Worm (Caenorhabditis elegans): Measurements from ENCODE around the gene nhr-197.

nhr-197 gene

DNA sequence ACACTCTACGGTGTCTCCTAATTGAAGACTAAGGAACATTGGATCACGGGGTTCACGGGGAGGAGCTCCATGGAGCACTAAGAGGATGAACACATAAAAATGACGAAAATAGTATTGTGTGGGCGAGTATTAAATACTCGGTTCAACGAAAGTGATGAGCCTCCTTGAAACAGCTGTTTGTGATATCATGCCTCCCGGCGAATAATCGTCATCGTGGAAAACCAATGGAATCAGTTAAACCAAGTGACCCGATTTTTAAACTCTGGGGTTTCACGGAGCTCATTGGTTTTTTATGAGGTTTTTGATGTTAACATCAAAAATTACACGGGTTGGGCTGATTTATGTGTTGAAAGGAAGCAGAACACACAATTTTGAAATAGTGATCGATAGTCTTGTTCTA is 26.2 kb upstream of the nhr-197 start:
- peak; percentile 72 for TF ChIP-seq dsc-1 (tag; optimal IDR thresholded peaks at IDR 0.05)
- peak in 1 of 2 experiments; percentile 20 for TF ChIP-seq lsy-2 (tag; optimal IDR thresholded peaks at IDR 0.05)
- TF ChIP-seq mab-9 (GFP tag; IDR thresholded peaks at IDR 0.05), result no peak
- TF ChIP-seq rnt-1 (tag; optimal IDR thresholded peaks at IDR 0.05), result peak; percentile 52
- no peak for TF ChIP-seq nhr-28 (tag; optimal IDR thresholded peaks at IDR 0.05)
- TF ChIP-seq nhr-76 (tag; optimal IDR thresholded peaks at IDR 0.05), result no peak
- TF ChIP-seq nhr-71 (tag; optimal IDR thresholded peaks at IDR 0.05), result peak; percentile 8

ce11 chrV:15664053-15664661 is 23.6 kb upstream of the nhr-197 start:
- TF ChIP-seq nhr-20 (tag; optimal IDR thresholded peaks at IDR 0.05) (peak; percentile 81), elt-3 (tag; optimal IDR thresholded peaks at IDR 0.05) (peak in 3 of 6 experiments; percentile 41 to 63 (median 59)), nhr-76 (tag; optimal IDR thresholded peaks at IDR 0.05) (no peak), nhr-28 (tag; optimal IDR thresholded peaks at IDR 0.05) (no peak), ces-1 (GFP tag; optimal IDR thresholded peaks at IDR 0.05) (no peak), pax-3 (tag; optimal IDR thresholded peaks at IDR 0.05) (no peak), ceh-88 (GFP tag; IDR thresholded peaks at IDR 0.05) (no peak), C04F5.9 (tag; optimal IDR thresholded peaks at IDR 0.05) (no peak), vab-15 (tag; optimal IDR thresholded peaks at IDR 0.05) (no peak), mef-2 (tag; optimal IDR thresholded peaks at IDR 0.05) (no peak), sup-37 (GFP tag; optimal IDR thresholded peaks at IDR 0.05) (no peak), ztf-11 (tag; optimal IDR thresholded peaks at IDR 0.05) (no peak), elt-2 (tag; optimal IDR thresholded peaks at IDR 0.05) (peak; percentile 15), sox-4 (tag; optimal IDR thresholded peaks at IDR 0.05) (no peak), egl-13 (tag; optimal IDR thresholded peaks at IDR 0.05) (no peak), hpl-2 (GFP tag; optimal IDR thresholded peaks at IDR 0.05) (no peak), efl-1 (optimal IDR thresholded peaks at IDR 0.05) (peak; percentile 29 to 37), efl-1 (GFP tag; optimal IDR thresholded peaks at IDR 0.05 in 1 of 2) (peak; percentile 11 to 84), tlp-1 (tag; optimal IDR thresholded peaks at IDR 0.05) (no peak), nhr-77 (tag; optimal IDR thresholded peaks at IDR 0.05) (peak; percentile 50), nhr-19 (GFP tag; conservative IDR thresholded peaks at IDR 0.05) (no peak), mep-1 (tag; optimal IDR thresholded peaks at IDR 0.05) (peak; percentile 59), unc-130 (tag; optimal IDR thresholded peaks at IDR 0.05) (no peak), C34B4.2 (tag; optimal IDR thresholded peaks at IDR 0.05) (no peak), lsy-2 (tag; optimal IDR thresholded peaks at IDR 0.05) (peak; percentile 55 to 71), unc-30 (tag; optimal IDR thresholded peaks at IDR 0.05) (no peak), rnt-1 (tag; optimal IDR thresholded peaks at IDR 0.05) (peak; percentile 58), ceh-8 (GFP tag; optimal IDR thresholded peaks at IDR 0.05) (no peak), hlh-4 (tag; optimal IDR thresholded peaks at IDR 0.05) (no peak), snu-23 (GFP tag; optimal IDR thresholded peaks at IDR 0.05) (peak; percentile 62), lin-35 (GFP tag; optimal IDR thresholded peaks at IDR 0.05) (peak; percentile 7 to 58), lin-13 (GFP tag; optimal IDR thresholded peaks at IDR 0.05) (no peak), alr-1 (tag; optimal IDR thresholded peaks at IDR 0.05; ENCODE audit: borderline replicate concordance) (no peak), nhr-11 (tag; optimal IDR thresholded peaks at IDR 0.05) (no peak), unc-62 (GFP tag; optimal IDR thresholded peaks at IDR 0.05) (no peak), lin-15B (tag; optimal IDR thresholded peaks at IDR 0.05) (no peak), lir-3 (tag; optimal IDR thresholded peaks at IDR 0.05; ENCODE audit: poor library complexity) (no peak), ets-5 (GFP tag; IDR thresholded peaks at IDR 0.05) (no peak), ceh-90 (tag; optimal IDR thresholded peaks at IDR 0.05) (no peak), irx-1 (tag; optimal IDR thresholded peaks at IDR 0.05) (no peak), nhr-12 (tag; optimal IDR thresholded peaks at IDR 0.05) (no peak), fkh-10 (GFP tag; optimal IDR thresholded peaks at IDR 0.05) (no peak), nhr-47 (tag; optimal IDR thresholded peaks at IDR 0.05) (no peak), zip-4 (GFP tag; optimal IDR thresholded peaks at IDR 0.05) (no peak), aha-1 (tag; optimal IDR thresholded peaks at IDR 0.05) (no peak), fkh-4 (tag; optimal IDR thresholded peaks at IDR 0.05; ENCODE audit: borderline replicate concordance) (no peak), zag-1 (tag; optimal IDR thresholded peaks at IDR 0.05) (no peak), ama-1 (optimal IDR thresholded peaks at IDR 0.05) (no peak)

All from whole organism, L1 larva.